Worm (Caenorhabditis elegans) whole organism, mixed stage, embryonic: ENCODE measurements around the gene fbxa-174.

Experiments used
- elt-3 ChIP-seq: fragments of 150-350 bp; optimal IDR thresholded peaks from 2 replicates; lab custom pipeline; 2014; ENCODE audit warnings: missing biosample characterization, missing genetic modification characterization
- nhr-28 ChIP-seq: fragments of 150-350 bp; optimal IDR thresholded peaks from 2 replicates; lab custom pipeline; 2014; ENCODE audit warnings: missing biosample characterization, missing genetic modification characterization

DNA sequence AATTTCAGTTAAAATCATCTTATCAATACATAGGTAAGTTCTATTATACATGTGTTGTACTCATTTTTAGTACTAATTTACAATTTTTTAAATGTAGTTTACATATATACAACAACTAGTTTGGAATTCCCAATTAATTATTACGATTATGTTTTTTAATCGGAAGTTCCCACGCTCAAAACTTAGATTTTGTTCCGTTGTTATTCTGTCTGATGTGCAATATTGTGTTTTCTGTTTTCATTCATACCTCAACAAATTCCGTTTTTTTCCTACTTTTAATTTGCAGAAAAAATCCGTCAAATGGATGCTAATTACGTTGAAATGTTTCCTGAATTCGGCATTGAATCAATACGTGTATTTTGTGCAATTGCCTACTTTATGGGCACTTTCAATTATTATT lies 52.0 kb downstream of the fbxa-174 start, which contains the start of gene srw-31:
- TF ChIP-seq elt-3 (tag; lab: Kevin White, UChicago) (no peak), nhr-28 (tag; lab: Kevin White, UChicago) (no peak)
